Worm (Caenorhabditis elegans) whole organism, young adult: ENCODE measurements around the gene clec-122.

Experiments used
- F39B2.1 ChIP-seq: fragments of 200-800 bp; sonication (Bioruptor generic); IDR thresholded peaks from 2 replicates; pipeline ENCODE4 v1.3.6; 2022; ENCODE audit warnings: missing genetic modification reagents, missing genetic modification characterization, missing compliant biosample characterization
- F49E8.2 ChIP-seq: sonication (generic microtip); optimal IDR thresholded peaks from 3 replicates; lab custom pipeline; 2017; ENCODE audit warnings: missing genetic modification characterization, mild to moderate bottlenecking, missing compliant biosample characterization, antibody characterized with exemption, moderate library complexity; ENCODE audit not compliant: insufficient read depth
- F52B5.7 ChIP-seq: sonication (generic microtip); optimal IDR thresholded peaks from 2 replicates; lab custom pipeline; 2016; ENCODE audit warnings: mild to moderate bottlenecking, missing genetic modification characterization, missing compliant biosample characterization
- F57C9.4 ChIP-seq: sonication (generic microtip); optimal IDR thresholded peaks from 2 replicates; lab custom pipeline; 2017; ENCODE audit warnings: mild to moderate bottlenecking, missing genetic modification characterization, missing compliant biosample characterization
- K12H6.12 ChIP-seq: fragments of 200-800 bp; sonication (Bioruptor generic); optimal IDR thresholded peaks from 2 replicates; lab custom pipeline; 2018; ENCODE audit warnings: mild to moderate bottlenecking, missing genetic modification characterization, missing compliant biosample characterization
- T26A5.8 ChIP-seq: sonication (generic microtip); optimal IDR thresholded peaks from 2 replicates; lab custom pipeline; 2016; ENCODE audit warnings: missing genetic modification characterization, missing compliant biosample characterization
- Y53G8AR.9 ChIP-seq: fragments of 200-800 bp; sonication (Bioruptor generic); conservative IDR thresholded peaks from 2 replicates; pipeline ENCODE4 v1.3.6; 2022; ENCODE audit warnings: missing genetic modification reagents, missing genetic modification characterization, missing compliant biosample characterization
- Y56A3A.18 ChIP-seq: fragments of 200-800 bp; sonication (Bioruptor generic); IDR thresholded peaks from 2 replicates; pipeline ENCODE4 v1.3.6; 2022; ENCODE audit warnings: missing genetic modification reagents, missing genetic modification characterization, missing compliant biosample characterization
- Y95B8A.8 ChIP-seq: fragments of 200-800 bp; sonication (Bioruptor generic); IDR thresholded peaks from 2 replicates; pipeline ENCODE4 v1.3.6; 2022; ENCODE audit warnings: missing genetic modification reagents, missing genetic modification characterization, missing compliant biosample characterization
- ZK185.1 ChIP-seq: sonication (generic microtip); optimal IDR thresholded peaks from 2 replicates; lab custom pipeline; 2016; ENCODE audit warnings: mild to moderate bottlenecking, missing genetic modification characterization, missing compliant biosample characterization; ENCODE audit not compliant: poor library complexity, severe bottlenecking
- akir-1 ChIP-seq: fragments of 200-800 bp; sonication (Bioruptor generic); optimal IDR thresholded peaks from 2 replicates; lab custom pipeline; 2018; ENCODE audit warnings: mild to moderate bottlenecking, missing genetic modification characterization, moderate library complexity, missing compliant biosample characterization
- ama-1 ChIP-seq, 3 experiments: fragments of 150-350 bp in 1 of 3; sonication (generic microtip) in 2 of 3; optimal IDR thresholded peaks; 2 replicates each; lab custom pipeline; 2014 to 2018; ENCODE audit warnings: missing biosample characterization in 2 of 3, missing genetic modification characterization in 2 of 3, missing genetic modification reagents in 2 of 3
- aptf-3 ChIP-seq: fragments of 200-800 bp; sonication (Bioruptor generic); IDR thresholded peaks from 2 replicates; pipeline ENCODE4 v1.3.6; 2022; ENCODE audit warnings: missing genetic modification characterization, missing compliant biosample characterization
- atf-7 ChIP-seq: sonication (generic microtip); optimal IDR thresholded peaks from 2 replicates; lab custom pipeline; 2017; ENCODE audit warnings: mild to moderate bottlenecking, missing genetic modification characterization, missing compliant biosample characterization
- attf-3 ChIP-seq: fragments of 200-800 bp; sonication (Bioruptor generic); conservative IDR thresholded peaks from 2 replicates; pipeline ENCODE4 v1.3.6; 2022; ENCODE audit warnings: missing genetic modification reagents, missing genetic modification characterization, missing compliant biosample characterization
- attf-5 ChIP-seq: fragments of 200-800 bp; sonication (Bioruptor generic); optimal IDR thresholded peaks from 2 replicates; lab custom pipeline; 2018; ENCODE audit warnings: mild to moderate bottlenecking, missing genetic modification characterization, missing compliant biosample characterization
- ccch-3 ChIP-seq: fragments of 200-800 bp; sonication (Bioruptor generic); optimal IDR thresholded peaks from 2 replicates; lab custom pipeline; 2018; ENCODE audit warnings: mild to moderate bottlenecking, missing genetic modification characterization, missing compliant biosample characterization
- cebp-2 ChIP-seq: fragments of 200-800 bp; sonication (Bioruptor generic); IDR thresholded peaks from 2 replicates; pipeline ENCODE4 v1.3.6; 2022; ENCODE audit warnings: missing genetic modification characterization, missing compliant biosample characterization
- ceh-100 ChIP-seq: fragments of 200-800 bp; sonication (Bioruptor generic); IDR thresholded peaks from 2 replicates; pipeline ENCODE4 v1.3.6; 2022; ENCODE audit warnings: missing genetic modification reagents, missing genetic modification characterization, missing compliant biosample characterization
- ceh-40 ChIP-seq: fragments of 200-800 bp; sonication (Bioruptor generic); IDR thresholded peaks from 2 replicates; pipeline ENCODE4 v1.3.6; 2022; ENCODE audit warnings: missing genetic modification characterization, missing compliant biosample characterization
- ceh-58 ChIP-seq: fragments of 200-800 bp; sonication (Bioruptor generic); IDR thresholded peaks from 2 replicates; pipeline ENCODE4 v1.3.6; 2022; ENCODE audit warnings: missing genetic modification characterization, missing compliant biosample characterization
- chd-7 ChIP-seq: sonication (generic microtip); optimal IDR thresholded peaks from 2 replicates; lab custom pipeline; 2016; ENCODE audit warnings: mild to moderate bottlenecking, missing genetic modification characterization, moderate library complexity, missing compliant biosample characterization
- die-1 ChIP-seq: sonication (generic microtip); optimal IDR thresholded peaks from 2 replicates; lab custom pipeline; 2016; ENCODE audit warnings: missing genotype, mild to moderate bottlenecking, missing genetic modification characterization, missing compliant biosample characterization
- efl-1 ChIP-seq: fragments of 150-350 bp; optimal IDR thresholded peaks from 2 replicates; lab custom pipeline; 2014; ENCODE audit warnings: missing biosample characterization, missing genetic modification reagents, missing genetic modification characterization
- egl-18 ChIP-seq: fragments of 200-800 bp; sonication (Bioruptor generic); IDR thresholded peaks from 2 replicates; pipeline ENCODE4 v1.3.6; 2022; ENCODE audit warnings: missing genetic modification reagents, missing genetic modification characterization, missing compliant biosample characterization
- egl-44 ChIP-seq: fragments of 200-800 bp; sonication (Bioruptor generic); IDR thresholded peaks from 2 replicates; pipeline ENCODE4 v1.3.6; 2022; ENCODE audit warnings: missing genetic modification reagents, missing genetic modification characterization, missing compliant biosample characterization
- fkh-3 ChIP-seq: sonication (generic microtip); optimal IDR thresholded peaks from 2 replicates; lab custom pipeline; 2016; ENCODE audit warnings: mild to moderate bottlenecking, missing genetic modification characterization, missing compliant biosample characterization
- gei-17 ChIP-seq: fragments of 200-800 bp; sonication (Bioruptor generic); optimal IDR thresholded peaks from 2 replicates; lab custom pipeline; 2018; ENCODE audit warnings: mild to moderate bottlenecking, missing genetic modification characterization, missing compliant biosample characterization
- hmg-20 ChIP-seq: fragments of 200-800 bp; sonication (Bioruptor generic); IDR thresholded peaks from 2 replicates; pipeline ENCODE4 v1.3.6; 2022; ENCODE audit warnings: missing genetic modification reagents, missing genetic modification characterization, missing compliant biosample characterization
- hsf-1 ChIP-seq: fragments of 200-800 bp; sonication (Bioruptor generic); IDR thresholded peaks from 2 replicates; pipeline ENCODE4 v1.3.6; 2022; ENCODE audit warnings: missing genetic modification reagents, missing genetic modification characterization, missing compliant biosample characterization
- let-607 ChIP-seq, 2 experiments: fragments of 200-800 bp in 1 of 2; sonication (Bioruptor generic) in 1 of 2; sonication (generic microtip) in 1 of 2; optimal IDR thresholded peaks; 2 replicates each; lab custom pipeline; 2016 to 2018; ENCODE audit warnings: mild to moderate bottlenecking in 2 of 2, missing compliant biosample characterization in 2 of 2, missing genetic modification characterization in 2 of 2, moderate library complexity in 2 of 2, missing genotype in 1 of 2
- lin-35 ChIP-seq, 3 experiments: fragments of 150-350 bp in 2 of 3; sonication (generic microtip) in 1 of 3; optimal IDR thresholded peaks; 2 replicates each; lab custom pipeline; 2014 to 2018; ENCODE audit warnings: missing biosample characterization in 3 of 3, missing genetic modification characterization in 3 of 3, missing genetic modification reagents in 3 of 3
- lin-54 ChIP-seq: fragments of 200-800 bp; sonication (Bioruptor generic); optimal IDR thresholded peaks from 2 replicates; lab custom pipeline; 2018; ENCODE audit warnings: mild to moderate bottlenecking, missing genetic modification characterization, missing compliant biosample characterization
- lir-1 ChIP-seq: fragments of 200-800 bp; sonication (Bioruptor generic); conservative IDR thresholded peaks from 2 replicates; pipeline ENCODE4 v1.3.6; 2022; ENCODE audit warnings: missing genetic modification reagents, missing genetic modification characterization, missing compliant biosample characterization
- mcd-1 ChIP-seq: fragments of 200-800 bp; sonication (Bioruptor generic); IDR thresholded peaks from 2 replicates; pipeline ENCODE4 v1.3.6; 2022; ENCODE audit warnings: missing genetic modification reagents, missing genetic modification characterization, missing compliant biosample characterization
- mes-4 ChIP-seq: sonication (generic microtip); optimal IDR thresholded peaks from 2 replicates; lab custom pipeline; 2016; ENCODE audit warnings: missing genotype, missing genetic modification characterization, missing compliant biosample characterization
- nhr-120 ChIP-seq: fragments of 200-800 bp; sonication (Bioruptor generic); IDR thresholded peaks from 2 replicates; pipeline ENCODE4 v1.3.6; 2022; ENCODE audit warnings: missing genetic modification characterization, missing compliant biosample characterization
- nhr-179 ChIP-seq: sonication (generic microtip); optimal IDR thresholded peaks from 2 replicates; lab custom pipeline; 2016; ENCODE audit warnings: mild to moderate bottlenecking, missing genetic modification characterization, missing compliant biosample characterization
- nhr-27 ChIP-seq: fragments of 200-800 bp; sonication (Bioruptor generic); optimal IDR thresholded peaks from 2 replicates; lab custom pipeline; 2018; ENCODE audit warnings: mild to moderate bottlenecking, missing genetic modification characterization, moderate library complexity, missing compliant biosample characterization
- nhr-90 ChIP-seq: sonication (generic microtip); optimal IDR thresholded peaks from 2 replicates; lab custom pipeline; 2016; ENCODE audit warnings: missing genotype, mild to moderate bottlenecking, missing genetic modification characterization, missing compliant biosample characterization
- pha-4 ChIP-seq: fragments of 150-350 bp; sonication (generic microtip); optimal IDR thresholded peaks from 2 replicates; lab custom pipeline; 2014; ENCODE audit warnings: missing biosample characterization, missing genetic modification reagents, missing genetic modification characterization
- rpc-1 ChIP-seq, 2 experiments: fragments of 150-350 bp in 1 of 2; sonication (generic microtip) in 1 of 2; optimal IDR thresholded peaks; 2 replicates each; lab custom pipeline; 2014 to 2018; ENCODE audit warnings: missing biosample characterization in 1 of 2, missing genetic modification characterization in 1 of 2, missing genetic modification reagents in 1 of 2, missing genotype in 1 of 2
- sea-2 ChIP-seq: fragments of 200-800 bp; sonication (Bioruptor generic); IDR thresholded peaks from 2 replicates; pipeline ENCODE4 v1.3.6; 2022; ENCODE audit warnings: missing genetic modification characterization, missing compliant biosample characterization
- sptf-2 ChIP-seq: fragments of 200-800 bp; sonication (Bioruptor generic); optimal IDR thresholded peaks from 2 replicates; lab custom pipeline; 2018; ENCODE audit warnings: mild to moderate bottlenecking, missing genetic modification characterization, missing compliant biosample characterization
- tbp1 ChIP-seq: fragments of 200-800 bp; sonication (Bioruptor generic); optimal IDR thresholded peaks from 2 replicates; lab custom pipeline; 2018; ENCODE audit warnings: mild to moderate bottlenecking, missing genetic modification characterization, missing compliant biosample characterization
- unc-130 ChIP-seq: sonication (generic microtip); optimal IDR thresholded peaks from 2 replicates; lab custom pipeline; 2016; ENCODE audit warnings: missing genetic modification reagents, missing genetic modification characterization, missing compliant biosample characterization
- xnd-1 ChIP-seq: sonication (generic microtip); optimal IDR thresholded peaks from 2 replicates; lab custom pipeline; 2016; ENCODE audit warnings: missing genotype, missing genetic modification reagents, missing genetic modification characterization, missing compliant biosample characterization
- ztf-25 ChIP-seq: fragments of 200-800 bp; sonication (Bioruptor generic); IDR thresholded peaks from 2 replicates; pipeline ENCODE4 v1.3.6; 2022; ENCODE audit warnings: missing genetic modification reagents, missing genetic modification characterization, missing compliant biosample characterization

clec-122 gene

DNA sequence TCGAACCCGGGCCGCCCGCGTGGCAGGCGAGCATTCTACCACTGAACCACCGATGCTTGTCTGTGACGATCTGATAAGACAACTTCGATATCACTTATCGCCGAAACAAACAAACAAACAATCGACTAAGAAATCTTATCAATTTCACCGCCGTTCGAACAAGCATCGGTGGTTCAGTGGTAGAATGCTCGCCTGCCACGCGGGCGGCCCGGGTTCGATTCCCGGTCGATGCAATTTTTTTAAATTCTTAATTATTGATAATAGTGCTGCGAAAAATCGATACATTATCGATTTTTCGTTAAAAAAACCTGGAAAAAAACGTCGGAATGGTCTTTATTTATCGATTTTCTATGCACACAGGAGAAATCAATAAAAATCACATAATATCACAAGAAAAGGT, 43.6 kb upstream of the clec-122 start (continued):
- TF ChIP-seq lin-35 (GFP tag; optimal IDR thresholded peaks at IDR 0.05; lab: Kevin White, UChicago) (peak in 1 of 3 experiments; percentile 28), mes-4 (tag; lab: Kevin White, UChicago) (no peak), F49E8.2 (tag; lab: Kevin White, UChicago) (peak; percentile 18), akir-1 (GFP tag; lab: Kevin White, UChicago) (no peak), attf-5 (GFP tag; lab: Kevin White, UChicago) (no peak), Y56A3A.18 (GFP tag; lab: Robert Waterston, UW) (no peak), Y95B8A.8 (peak; percentile 74; the same call in 1 of the 2 replicates), Y53G8AR.9 (no peak; the same call in 1 of the 2 replicates), nhr-179 (tag; lab: Kevin White, UChicago) (no peak), ceh-100 (GFP tag; lab: Robert Waterston, UW) (peak; percentile 53; the same call in 1 of the 2 replicates), lin-54 (GFP tag; lab: Kevin White, UChicago) (peak; percentile 51), attf-3 (GFP tag; lab: Robert Waterston, UW) (no peak), F57C9.4 (tag; lab: Kevin White, UChicago) (no peak), egl-44 (GFP tag; lab: Robert Waterston, UW) (no peak), K12H6.12 (no peak), ZK185.1 (tag; lab: Kevin White, UChicago) (no peak), atf-7 (tag; lab: Kevin White, UChicago) (no peak), egl-18 (GFP tag; lab: Robert Waterston, UW) (no peak), ztf-25 (no peak), F52B5.7 (tag; lab: Kevin White, UChicago) (no peak), efl-1 (no peak), let-607 (tag; optimal IDR thresholded peaks at IDR 0.05; lab: Kevin White, UChicago) (peak; percentile 2 to 5), nhr-27 (tag; lab: Kevin White, UChicago) (no peak), nhr-90 (tag; lab: Kevin White, UChicago) (peak; percentile 69), sptf-2 (GFP tag; lab: Kevin White, UChicago) (no peak), xnd-1 (peak; percentile 11), fkh-3 (no peak), gei-17 (no peak), ccch-3 (GFP tag; lab: Kevin White, UChicago) (no peak), die-1 (tag; lab: Kevin White, UChicago) (peak; percentile 8), T26A5.8 (tag; lab: Kevin White, UChicago) (no peak), lir-1 (no peak), aptf-3 (GFP tag; lab: Robert Waterston, UW) (no peak), ama-1 (optimal IDR thresholded peaks at IDR 0.05; lab: Kevin White, UChicago) (no peak), ama-1 (GFP tag; optimal IDR thresholded peaks at IDR 0.05; lab: Kevin White, UChicago) (peak in 1 of 2 experiments; percentile 38), ceh-58 (no peak), ceh-40 (GFP tag; lab: Robert Waterston, UW) (no peak), cebp-2 (GFP tag; lab: Robert Waterston, UW) (no peak), chd-7 (tag; lab: Kevin White, UChicago) (no peak), hmg-20 (peak; percentile 69; the same call in 1 of the 2 replicates), mcd-1 (GFP tag; lab: Robert Waterston, UW) (peak; percentile 54), nhr-120 (GFP tag; lab: Robert Waterston, UW) (no peak), rpc-1 (optimal IDR thresholded peaks at IDR 0.05; lab: Kevin White, UChicago) (peak; percentile 82), rpc-1 (tag; optimal IDR thresholded peaks at IDR 0.05; lab: Kevin White, UChicago) (peak; percentile 84), F39B2.1 (GFP tag; lab: Robert Waterston, UW) (no peak), tbp1 (GFP tag; lab: Kevin White, UChicago) (peak; percentile 95), sea-2 (GFP tag; lab: Robert Waterston, UW) (no peak), unc-130 (GFP tag; lab: Kevin White, UChicago) (peak; percentile 65), pha-4 (tag; lab: Kevin White, UChicago) (no peak), hsf-1 (no peak)
